Fruit fly (Drosophila melanogaster): ENCODE data around the gene CG14105.

- no peak for TF ChIP-seq fd59A (GFP tag; optimal IDR thresholded peaks at IDR 0.05)
- TF ChIP-seq Hr39 (GFP tag; optimal IDR thresholded peaks at IDR 0.05) = no peak
- no peak for TF ChIP-seq Sox14 (GFP tag; optimal IDR thresholded peaks at IDR 0.05)
- no peak for TF ChIP-seq Smox (GFP tag; optimal IDR thresholded peaks at IDR 0.05)
- no peak for TF ChIP-seq CG8119 (GFP tag; IDR thresholded peaks at IDR 0.05)
- no peak for TF ChIP-seq Met (GFP tag; optimal IDR thresholded peaks at IDR 0.05)
- no peak for TF ChIP-seq pdm3 (GFP tag; optimal IDR thresholded peaks at IDR 0.05)
- TF ChIP-seq salr (GFP tag; optimal IDR thresholded peaks at IDR 0.05) = no peak
These were observed 42.0 kb downstream of the CG14105 start, which contains the start of gene CG14110 for dm6 chr3L:13384489-13384888.
